Worm (Caenorhabditis elegans) whole organism, late embryonic: ENCODE measurements around the gene T16H12.13.
A peak's percentile ranks its signal among the peaks of the same experiment; 100 is the strongest.

Experiments
- K09A11.1 ChIP-seq: sonication (generic microtip); optimal IDR thresholded peaks from 2 replicates; lab custom pipeline; 2017; ENCODE audit warnings: antibody characterized with exemption, mild to moderate bottlenecking, missing genetic modification characterization, missing compliant biosample characterization; ENCODE audit not compliant: insufficient read depth
- ceh-14 ChIP-seq: sonication (generic microtip); optimal IDR thresholded peaks from 2 replicates; lab custom pipeline; 2016; ENCODE audit warnings: missing genotype, missing genetic modification characterization, missing compliant biosample characterization
- ceh-6 ChIP-seq: fragments of 200-800 bp; sonication (Bioruptor generic); optimal IDR thresholded peaks from 2 replicates; lab custom pipeline; 2018; ENCODE audit warnings: mild to moderate bottlenecking, missing genetic modification characterization, missing compliant biosample characterization
- dve-1 ChIP-seq: sonication (generic microtip); optimal IDR thresholded peaks from 2 replicates; lab custom pipeline; 2017; ENCODE audit warnings: antibody characterized with exemption, mild to moderate bottlenecking, missing genetic modification characterization, missing compliant biosample characterization
- elt-4 ChIP-seq: sonication (generic microtip); optimal IDR thresholded peaks from 2 replicates; lab custom pipeline; 2016; ENCODE audit warnings: missing genetic modification characterization, missing compliant biosample characterization
- lim-6 ChIP-seq: sonication (generic microtip); optimal IDR thresholded peaks from 2 replicates; lab custom pipeline; 2016; ENCODE audit warnings: missing genetic modification characterization, missing compliant biosample characterization
- lin-11 ChIP-seq: fragments of 200-800 bp; sonication (Bioruptor generic); optimal IDR thresholded peaks from 2 replicates; lab custom pipeline; 2018; ENCODE audit warnings: mild to moderate bottlenecking, missing genetic modification characterization, missing compliant biosample characterization
- madf-2 ChIP-seq: sonication (generic microtip); optimal IDR thresholded peaks from 2 replicates; lab custom pipeline; 2017; ENCODE audit warnings: missing genetic modification characterization, missing compliant biosample characterization
- unc-3 ChIP-seq, 2 experiments: fragments of 200-800 bp in 1 of 2; sonication (Bioruptor generic) in 1 of 2; sonication (generic microtip) in 1 of 2; conservative IDR thresholded peaks in 1 of 2; optimal IDR thresholded peaks in 1 of 2; 2 replicates each; pipeline versions ENCODE4 v1.3.6 to Lab custom; 2016 to 2022; ENCODE audit warnings: missing compliant biosample characterization in 2 of 2, missing genetic modification characterization in 2 of 2, missing genetic modification reagents in 1 of 2

T16H12.13 gene

ce11 chrIII:10132495-10133450, 47.6 kb downstream of the T16H12.13 start:
- TF ChIP-seq lim-6 (tag; lab: Kevin White, UChicago) (no peak), dve-1 (tag; lab: Kevin White, UChicago) (peak; percentile 15), ceh-6 (GFP tag; lab: Kevin White, UChicago) (no peak)

DNA sequence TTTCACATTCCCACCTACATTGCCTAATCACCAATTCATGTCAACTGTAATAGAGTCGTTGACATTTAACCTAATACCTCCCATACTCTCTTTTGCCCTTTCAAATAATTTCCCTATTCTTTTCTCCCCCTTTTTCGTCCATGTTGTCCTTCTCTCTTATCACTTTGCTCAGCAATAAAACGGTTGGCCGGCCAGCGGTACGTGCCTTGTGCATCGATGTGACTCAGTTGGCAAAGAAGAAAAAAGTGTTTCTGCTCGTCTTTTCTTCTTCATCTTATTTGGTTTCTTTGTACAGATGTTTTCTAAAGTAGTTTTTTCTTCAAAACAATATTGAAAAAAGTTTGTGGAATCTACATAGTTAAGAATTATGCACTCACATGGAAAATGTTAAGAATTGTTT, 49.3 kb downstream of the T16H12.13 start:
- TF ChIP-seq elt-4 (no peak), lim-6 (tag; lab: Kevin White, UChicago) (no peak), K09A11.1 (tag; lab: Kevin White, UChicago) (no peak), lin-11 (no peak), unc-3 (GFP tag; conservative IDR thresholded peaks at IDR 0.05; lab: Robert Waterston, UW) (no peak), unc-3 (tag; optimal IDR thresholded peaks at IDR 0.05; lab: Kevin White, UChicago) (no peak), madf-2 (tag; lab: Kevin White, UChicago) (no peak), ceh-14 (tag; lab: Kevin White, UChicago) (no peak)
- TF ChIP-seq, all 69 proteins: peak for 0
